Worm (Caenorhabditis elegans) whole organism, L1 larva: ENCODE results near the gene C34B4.5.

Source experiments
- alr-1 ChIP-seq: fragments of 200-800 bp; sonication (Bioruptor generic); optimal IDR thresholded peaks from 2 replicates; lab custom pipeline; 2018; ENCODE audit warnings: borderline replicate concordance, mild to moderate bottlenecking, missing genetic modification characterization, missing compliant biosample characterization
- egl-13 ChIP-seq: sonication (generic microtip); optimal IDR thresholded peaks from 2 replicates; lab custom pipeline; 2016; ENCODE audit warnings: missing genotype, missing genetic modification reagents, missing genetic modification characterization, missing compliant biosample characterization
- egl-27 ChIP-seq, 2 experiments: fragments of 150-350 bp in 1 of 2; sonication (generic microtip); optimal IDR thresholded peaks; 3 replicates each; lab custom pipeline; 2017 to 2018; ENCODE audit warnings: missing biosample characterization in 2 of 2, missing genetic modification characterization in 2 of 2, missing genetic modification reagents in 2 of 2
- elt-3 ChIP-seq, 6 experiments: fragments of 150-350 bp in 1 of 6; sonication (generic microtip); optimal IDR thresholded peaks; 2 replicates each; lab custom pipeline; 2017 to 2018; ENCODE audit warnings: missing biosample characterization in 6 of 6, missing genetic modification characterization in 6 of 6, inconsistent platforms in 1 of 6
- fos-1 ChIP-seq: fragments of 150-350 bp; optimal IDR thresholded peaks from 2 replicates; lab custom pipeline; 2014; ENCODE audit warnings: missing biosample characterization, missing genetic modification characterization
- mab-9 ChIP-seq: fragments of 200-800 bp; sonication (Bioruptor generic); IDR thresholded peaks from 2 replicates; pipeline ENCODE4 v1.3.6; 2022; ENCODE audit warnings: missing genetic modification reagents, missing genetic modification characterization, missing compliant biosample characterization
- nhr-12 ChIP-seq: sonication (generic microtip); optimal IDR thresholded peaks from 2 replicates; lab custom pipeline; 2017; ENCODE audit warnings: missing biosample characterization, missing genetic modification characterization
- nhr-237 ChIP-seq: fragments of 150-350 bp; optimal IDR thresholded peaks from 2 replicates; lab custom pipeline; 2014; ENCODE audit warnings: missing biosample characterization, missing genetic modification characterization
- nhr-47 ChIP-seq: sonication (generic microtip); optimal IDR thresholded peaks from 2 replicates; lab custom pipeline; 2016; ENCODE audit warnings: mild to moderate bottlenecking, missing genetic modification characterization, moderate library complexity, missing compliant biosample characterization
- pqm-1 ChIP-seq: sonication (generic microtip); optimal IDR thresholded peaks from 3 replicates; lab custom pipeline; 2017; ENCODE audit warnings: missing biosample characterization, missing genetic modification characterization
- snpc-4 ChIP-seq: fragments of 150-350 bp; optimal IDR thresholded peaks from 2 replicates; lab custom pipeline; 2014; ENCODE audit warnings: missing biosample characterization, missing genetic modification characterization
- unc-62 ChIP-seq: fragments of 150-350 bp; optimal IDR thresholded peaks from 2 replicates; lab custom pipeline; 2014; ENCODE audit warnings: missing biosample characterization, missing genetic modification reagents, missing genetic modification characterization
- zag-1 ChIP-seq: fragments of 150-350 bp; optimal IDR thresholded peaks from 2 replicates; lab custom pipeline; 2014; ENCODE audit warnings: missing biosample characterization, missing genetic modification characterization

- TF ChIP-seq nhr-237, result no peak
- no peak for TF ChIP-seq mab-9 (GFP tag; lab: Robert Waterston, UW)
- no peak for TF ChIP-seq unc-62 (GFP tag; lab: Kevin White, UChicago)
- TF ChIP-seq nhr-12 (tag; lab: Kevin White, UChicago), result no peak
- TF ChIP-seq pqm-1 (tag; lab: Kevin White, UChicago), result no peak
- no peak for TF ChIP-seq egl-27 (tag; optimal IDR thresholded peaks at IDR 0.05; lab: Kevin White, UChicago)
- no peak for TF ChIP-seq snpc-4 (tag; lab: Kevin White, UChicago)
- TF ChIP-seq elt-3 (tag; optimal IDR thresholded peaks at IDR 0.05; lab: Kevin White, UChicago), result no peak
- TF ChIP-seq fos-1 (tag; lab: Kevin White, UChicago), result no peak
- no peak for TF ChIP-seq alr-1
- TF ChIP-seq nhr-47 (tag; lab: Kevin White, UChicago), result no peak
- TF ChIP-seq egl-13 (tag; lab: Kevin White, UChicago), result no peak
- TF ChIP-seq zag-1, result no peak
These were observed 10.2 kb downstream of the C34B4.5 start for ce11 chrV:13105840-13106429.
